Fruit fly (Drosophila melanogaster) whole organism, embryonic: Measurements from ENCODE around the gene upd1.

Experiments used
- ATbp ChIP-seq: fragments of 200-800 bp; sonication (Bioruptor generic); optimal IDR thresholded peaks from 2 replicates; lab custom pipeline; 2017; ENCODE audit warnings: missing biosample characterization, mild to moderate bottlenecking, missing genetic modification characterization, missing genetic modification reagents
- Bgb ChIP-seq: fragments of 200-800 bp; sonication (Bioruptor generic); IDR thresholded peaks from 2 replicates; pipeline ENCODE4 v1.3.6; 2022; ENCODE audit warnings: missing biosample characterization, missing genetic modification characterization; ENCODE audit not compliant: partially characterized antibody
- Blimp-1 ChIP-seq: fragments of 200-800 bp; sonication (Bioruptor generic); optimal IDR thresholded peaks from 3 replicates; lab custom pipeline; 2018; ENCODE audit warnings: missing biosample characterization, missing genetic modification characterization, mild to moderate bottlenecking, moderate library complexity, missing genetic modification reagents
- CG12299 ChIP-seq: fragments of 200-800 bp; sonication (Bioruptor generic); optimal IDR thresholded peaks from 2 replicates; lab custom pipeline; 2018; ENCODE audit warnings: missing biosample characterization, mild to moderate bottlenecking, missing genetic modification characterization
- CG13624 ChIP-seq: fragments of 200-800 bp; sonication (Bioruptor generic); optimal IDR thresholded peaks from 2 replicates; lab custom pipeline; 2016; ENCODE audit warnings: missing biosample characterization, missing genetic modification characterization
- CG17186 ChIP-seq: fragments of 200-800 bp; sonication (Bioruptor generic); optimal IDR thresholded peaks from 3 replicates; lab custom pipeline; 2017; ENCODE audit warnings: missing biosample characterization, missing genetic modification reagents, missing genetic modification characterization
- CG1792 ChIP-seq: fragments of 200-800 bp; sonication (Bioruptor generic); optimal IDR thresholded peaks from 2 replicates; lab custom pipeline; 2016; ENCODE audit warnings: missing biosample characterization, missing genetic modification characterization
- CG18476 ChIP-seq: fragments of 200-800 bp; sonication (Bioruptor generic); optimal IDR thresholded peaks from 2 replicates; lab custom pipeline; 2016; ENCODE audit warnings: missing biosample characterization, mild to moderate bottlenecking, missing genetic modification characterization
- CG18599 ChIP-seq: fragments of 200-800 bp; sonication (Bioruptor generic); optimal IDR thresholded peaks from 3 replicates; lab custom pipeline; 2017; ENCODE audit warnings: missing biosample characterization, missing genetic modification characterization, mild to moderate bottlenecking, moderate library complexity, missing genetic modification reagents
- CG32772 ChIP-seq: fragments of 200-800 bp; sonication (Bioruptor generic); IDR thresholded peaks from 2 replicates; pipeline ENCODE4 v1.3.6; 2022; ENCODE audit warnings: missing biosample characterization, missing genetic modification characterization
- CG4282 ChIP-seq: fragments of 200-800 bp; sonication (Bioruptor generic); optimal IDR thresholded peaks from 2 replicates; lab custom pipeline; 2016; ENCODE audit warnings: missing biosample characterization, missing genetic modification characterization
- CG4424 ChIP-seq: fragments of 200-800 bp; sonication (Bioruptor generic); optimal IDR thresholded peaks from 3 replicates; lab custom pipeline; 2016; ENCODE audit warnings: missing biosample characterization, missing genetic modification characterization
- CG6272 ChIP-seq: fragments of 200-800 bp; sonication (Bioruptor generic); IDR thresholded peaks from 2 replicates; pipeline ENCODE4 v1.3.6; 2022; ENCODE audit warnings: missing biosample characterization, missing genetic modification characterization
- CG7372 ChIP-seq: fragments of 200-800 bp; sonication (Bioruptor generic); IDR thresholded peaks from 2 replicates; pipeline ENCODE4 v1.3.6; 2022; ENCODE audit warnings: missing biosample characterization, missing genetic modification characterization
- CG7556 ChIP-seq: fragments of 200-800 bp; sonication (Bioruptor generic); optimal IDR thresholded peaks from 2 replicates; lab custom pipeline; 2017; ENCODE audit warnings: missing biosample characterization, mild to moderate bottlenecking, missing genetic modification characterization
- CG7839 ChIP-seq: fragments of 200-800 bp; sonication (Bioruptor generic); optimal IDR thresholded peaks from 3 replicates; lab custom pipeline; 2018; ENCODE audit warnings: missing biosample characterization, mild to moderate bottlenecking, missing genetic modification characterization, moderate library complexity
- CG8089 ChIP-seq: fragments of 200-800 bp; sonication (Bioruptor generic); optimal IDR thresholded peaks from 3 replicates; lab custom pipeline; 2016; ENCODE audit warnings: missing biosample characterization, missing genetic modification characterization
- Dbx ChIP-seq: fragments of 200-800 bp; sonication (Bioruptor generic); IDR thresholded peaks from 3 replicates; pipeline ENCODE4 v1.3.6; 2022; ENCODE audit warnings: missing biosample characterization, missing genetic modification characterization
- Doc2 ChIP-seq: fragments of 200-800 bp; sonication (Bioruptor generic); IDR thresholded peaks from 2 replicates; pipeline ENCODE4 v1.3.6; 2022; ENCODE audit warnings: missing biosample characterization, missing genetic modification characterization
- Dp ChIP-seq: fragments of 200-800 bp; sonication (Bioruptor generic); optimal IDR thresholded peaks from 2 replicates; lab custom pipeline; 2018; ENCODE audit warnings: missing biosample characterization, mild to moderate bottlenecking, missing genetic modification characterization, moderate library complexity
- Drgx ChIP-seq: fragments of 200-800 bp; sonication (Bioruptor generic); IDR thresholded peaks from 2 replicates; pipeline ENCODE4 v1.3.6; 2022; ENCODE audit warnings: missing biosample characterization, missing genetic modification characterization
- E2f2 ChIP-seq: fragments of 200-800 bp; sonication (Bioruptor generic); IDR thresholded peaks from 2 replicates; pipeline ENCODE4 v1.3.6; 2022; ENCODE audit warnings: missing biosample characterization, missing genetic modification characterization
- Ets65A ChIP-seq: fragments of 200-800 bp; sonication (Bioruptor generic); peaks from one replicate; lab custom pipeline; 2016; ENCODE audit warnings: missing biosample characterization, missing genetic modification characterization
- Hey ChIP-seq: fragments of 200-800 bp; sonication (Bioruptor generic); optimal IDR thresholded peaks from 3 replicates; lab custom pipeline; 2018; ENCODE audit warnings: missing biosample characterization, mild to moderate bottlenecking, missing genetic modification characterization
- MESR4 ChIP-seq: fragments of 200-800 bp; sonication (Bioruptor generic); optimal IDR thresholded peaks from 2 replicates; lab custom pipeline; 2018; ENCODE audit warnings: missing biosample characterization, mild to moderate bottlenecking, missing genetic modification characterization, moderate library complexity
- Meics ChIP-seq: fragments of 200-800 bp; sonication (Bioruptor generic); optimal IDR thresholded peaks from 2 replicates; lab custom pipeline; 2017; ENCODE audit warnings: missing biosample characterization, mild to moderate bottlenecking, missing genetic modification characterization
- Mrtf ChIP-seq: fragments of 200-800 bp; sonication (Bioruptor generic); IDR thresholded peaks from 3 replicates; pipeline ENCODE4 v1.3.6; 2022; ENCODE audit warnings: missing biosample characterization, missing genetic modification characterization
- Pdp1 ChIP-seq, 2 experiments: fragments of 200-800 bp; sonication (Bioruptor generic); optimal IDR thresholded peaks; 3 replicates each; lab custom pipeline; 2016; ENCODE audit warnings: missing biosample characterization in 2 of 2, missing genetic modification characterization in 2 of 2, mild to moderate bottlenecking in 1 of 2, moderate library complexity in 1 of 2
- Rfx ChIP-seq: fragments of 200-800 bp; sonication (Bioruptor generic); IDR thresholded peaks from 2 replicates; pipeline ENCODE4 v1.3.6; 2022; ENCODE audit warnings: missing biosample characterization, missing genetic modification characterization
- Taf1 ChIP-seq: fragments of 200-800 bp; sonication (Bioruptor generic); IDR thresholded peaks from 2 replicates; pipeline ENCODE4 v1.3.6; 2022; ENCODE audit warnings: missing biosample characterization, missing genetic modification characterization
- bcd ChIP-seq: fragments of 200-800 bp; sonication (Bioruptor generic); optimal IDR thresholded peaks from 2 replicates; lab custom pipeline; 2017; ENCODE audit warnings: missing biosample characterization, mild to moderate bottlenecking, missing genetic modification characterization
- btn ChIP-seq: fragments of 200-800 bp; sonication (Bioruptor generic); optimal IDR thresholded peaks from 2 replicates; lab custom pipeline; 2016; ENCODE audit warnings: missing biosample characterization, missing genetic modification characterization
- dan ChIP-seq: fragments of 200-800 bp; sonication (Bioruptor generic); IDR thresholded peaks from 2 replicates; pipeline ENCODE4 v1.3.6; 2022; ENCODE audit warnings: missing biosample characterization, missing genetic modification characterization
- dmrt99B ChIP-seq: fragments of 200-800 bp; sonication (Bioruptor generic); optimal IDR thresholded peaks from 2 replicates; lab custom pipeline; 2018; ENCODE audit warnings: missing biosample characterization, mild to moderate bottlenecking, missing genetic modification characterization, moderate library complexity
- dysf ChIP-seq: fragments of 200-800 bp; sonication (Bioruptor generic); IDR thresholded peaks from 3 replicates; pipeline ENCODE4 v1.3.6; 2022; ENCODE audit warnings: missing biosample characterization, missing genetic modification characterization
- fd96Cb ChIP-seq: fragments of 200-800 bp; sonication (Bioruptor generic); optimal IDR thresholded peaks from 2 replicates; lab custom pipeline; 2018; ENCODE audit warnings: missing biosample characterization, mild to moderate bottlenecking, missing genetic modification characterization, moderate library complexity
- kni ChIP-seq: fragments of 200-800 bp; sonication (Bioruptor generic); optimal IDR thresholded peaks from 3 replicates; lab custom pipeline; 2017; ENCODE audit warnings: mild to moderate bottlenecking, missing biosample characterization, missing genetic modification reagents, missing genetic modification characterization
- lola ChIP-seq, 3 experiments: fragments of >200 bp in 2 of 3; fragments of 200-800 bp in 1 of 3; sonication (Bioruptor generic) in 1 of 3; optimal IDR thresholded peaks; 2 replicates each; lab custom pipeline; 2017 to 2019; ENCODE audit warnings: missing biosample characterization in 3 of 3, missing genetic modification characterization in 3 of 3, mild to moderate bottlenecking in 1 of 3, moderate library complexity in 1 of 3
- lov ChIP-seq, 2 experiments: fragments of 200-800 bp in 1 of 2; fragments of >200 bp in 1 of 2; sonication (Bioruptor generic) in 1 of 2; IDR thresholded peaks in 1 of 2; optimal IDR thresholded peaks in 1 of 2; 2 replicates in 1 of 2; 3 replicates in 1 of 2; pipeline versions ENCODE4 v1.3.6 to Lab custom; 2017 to 2022; ENCODE audit warnings: missing biosample characterization in 1 of 2, missing genetic modification characterization in 1 of 2
- onecut ChIP-seq: fragments of 200-800 bp; sonication (Bioruptor generic); IDR thresholded peaks from 2 replicates; pipeline ENCODE4 v1.3.6; 2022; ENCODE audit warnings: missing biosample characterization, missing genetic modification characterization
- otp ChIP-seq: fragments of 200-800 bp; sonication (Bioruptor generic); IDR thresholded peaks from 3 replicates; pipeline ENCODE4, ENCODE4 v1.3.6; 2022; ENCODE audit warnings: missing biosample characterization, missing genetic modification characterization
- pan ChIP-seq, 4 experiments: fragments of >200 bp in 3 of 4; fragments of 200-800 bp in 1 of 4; sonication (Bioruptor generic) in 1 of 4; optimal IDR thresholded peaks in 3 of 4; IDR thresholded peaks in 1 of 4; 2 replicates each; pipeline versions ENCODE4 v1.3.6 to Lab custom; 2017 to 2022; ENCODE audit warnings: missing biosample characterization in 2 of 4, missing genetic modification characterization in 2 of 4, mixed read lengths in 1 of 4
- prd ChIP-seq, 3 experiments: fragments of >200 bp in 2 of 3; fragments of 200-800 bp in 1 of 3; sonication (Bioruptor generic) in 1 of 3; optimal IDR thresholded peaks in 2 of 3; IDR thresholded peaks in 1 of 3; 2 replicates in 2 of 3; 3 replicates in 1 of 3; pipeline versions ENCODE4 v1.3.6 to Lab custom; 2017 to 2022; ENCODE audit warnings: missing biosample characterization in 1 of 3, missing genetic modification characterization in 1 of 3
- run ChIP-seq: fragments of 200-800 bp; sonication (Bioruptor generic); optimal IDR thresholded peaks from 3 replicates; lab custom pipeline; 2018; ENCODE audit warnings: missing biosample characterization, mild to moderate bottlenecking, missing genetic modification characterization
- salm ChIP-seq: fragments of 200-800 bp; sonication (Bioruptor generic); optimal IDR thresholded peaks from 2 replicates; lab custom pipeline; 2018; ENCODE audit warnings: missing biosample characterization, mild to moderate bottlenecking, missing genetic modification characterization
- sens ChIP-seq: fragments of 200-800 bp; sonication (Bioruptor generic); peaks from one replicate; lab custom pipeline; 2016; ENCODE audit warnings: missing biosample characterization, missing genetic modification characterization
- sisA ChIP-seq: fragments of 200-800 bp; sonication (Bioruptor generic); IDR thresholded peaks from 2 replicates; pipeline ENCODE4 v1.3.6; 2022; ENCODE audit warnings: missing biosample characterization, missing genetic modification characterization
- tgo ChIP-seq: fragments of 200-800 bp; sonication (Bioruptor generic); IDR thresholded peaks from 3 replicates; pipeline ENCODE4 v1.3.6; 2022; ENCODE audit warnings: missing biosample characterization, missing genetic modification characterization
- trh ChIP-seq: fragments of 200-800 bp; sonication (Bioruptor generic); optimal IDR thresholded peaks from 2 replicates; lab custom pipeline; 2016; ENCODE audit warnings: missing biosample characterization, missing genetic modification characterization

upd1 gene

DNA sequence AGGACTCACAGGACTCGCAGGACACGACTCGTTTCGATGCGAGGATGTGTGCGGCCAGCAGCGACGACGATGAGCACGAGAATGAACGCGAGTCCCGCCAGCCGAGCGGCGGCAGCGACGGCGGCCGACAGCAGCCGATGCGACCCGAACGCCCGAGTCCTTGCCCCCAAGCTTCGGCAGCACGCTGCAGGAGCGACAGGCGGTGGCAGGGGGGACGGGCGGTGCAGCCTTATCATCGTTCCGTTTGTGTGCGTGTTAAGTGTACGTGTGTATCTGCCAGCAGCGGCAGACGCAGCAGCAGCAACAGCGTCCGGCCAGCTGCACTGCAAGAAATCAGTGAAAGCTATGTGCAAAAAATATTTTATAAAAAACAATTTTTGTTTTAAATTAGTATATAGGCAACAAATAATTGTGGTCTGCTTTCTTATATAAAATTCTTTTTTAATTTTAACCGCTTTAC is 47.1 kb upstream of the upd1 start, which contains the start of gene kairos (continued):
- TF ChIP-seq prd (optimal IDR thresholded peaks at IDR 0.05; lab: Kevin White, UChicago) (no peak), prd (GFP tag; IDR thresholded peaks at IDR 0.05; lab: Robert Waterston, UW) (peak; percentile 49; the same call in 2 of the 3 replicates), pan (optimal IDR thresholded peaks at IDR 0.05; lab: Kevin White, UChicago) (no peak), pan (GFP tag; optimal IDR thresholded peaks at IDR 0.05 in 1 of 2, IDR thresholded peaks at IDR 0.05 in 1 of 2) (peak in 1 of 2 experiments; percentile 61), Ets65A (GFP tag; lab: Kevin White, UChicago) (peak; percentile 4), CG32772 (GFP tag; lab: Robert Waterston, UW) (peak; percentile 16; the same call in 1 of the 2 replicates), CG8089 (GFP tag; lab: Kevin White, UChicago) (no peak), CG7556 (GFP tag; lab: Kevin White, UChicago) (no peak), E2f2 (GFP tag; lab: Robert Waterston, UW) (no peak), Drgx (GFP tag; lab: Robert Waterston, UW) (0 out of 2 replicates have a peak, but pooled peaks have one; percentile 24), Taf1 (GFP tag; lab: Robert Waterston, UW) (no peak), Rfx (0 out of 2 replicates have a peak, but pooled peaks have one; percentile 27), CG7839 (peak; percentile 37), btn (GFP tag; lab: Kevin White, UChicago) (no peak), ATbp (GFP tag; lab: Kevin White, UChicago) (no peak), bcd (peak; percentile 19), dmrt99B (tag; lab: Kevin White, UChicago) (peak; percentile 40), CG4424 (GFP tag; lab: Kevin White, UChicago) (peak; percentile 36), fd96Cb (peak; percentile 32), Hey (tag; lab: Kevin White, UChicago) (no peak), tgo (GFP tag; lab: Robert Waterston, UW) (peak; percentile 46; the same call in 2 of the 3 replicates), Mrtf (GFP tag; lab: Robert Waterston, UW) (0 out of 3 replicates have a peak, but pooled peaks have one; percentile 17), run (tag; lab: Kevin White, UChicago) (no peak), dysf (GFP tag; lab: Robert Waterston, UW) (peak; percentile 50), Dbx (GFP tag; lab: Robert Waterston, UW) (no peak), lola (GFP tag; optimal IDR thresholded peaks at IDR 0.05; lab: Kevin White, UChicago) (no peak), CG13624 (GFP tag; lab: Kevin White, UChicago) (no peak), CG18476 (GFP tag; lab: Kevin White, UChicago) (no peak), CG6272 (GFP tag; lab: Robert Waterston, UW) (0 out of 2 replicates have a peak, but pooled peaks have one; percentile 21), CG17186 (GFP tag; lab: Kevin White, UChicago) (no peak), trh (no peak), CG12299 (tag; lab: Kevin White, UChicago) (no peak), sens (peak; percentile 58), CG7372 (GFP tag; lab: Robert Waterston, UW) (peak; percentile 23; the same call in 1 of the 2 replicates), CG18599 (peak; percentile 62), CG4282 (no peak), otp (GFP tag; lab: Robert Waterston, UW) (no peak), Doc2 (GFP tag; lab: Robert Waterston, UW) (no peak), Bgb (GFP tag; lab: Robert Waterston, UW) (no peak), MESR4 (GFP tag; lab: Kevin White, UChicago) (no peak), Pdp1 (GFP tag; optimal IDR thresholded peaks at IDR 0.05; lab: Kevin White, UChicago) (no peak), Meics (GFP tag; lab: Kevin White, UChicago) (peak; percentile 26), sisA (peak; percentile 53; the same call in 1 of the 2 replicates), lov (optimal IDR thresholded peaks at IDR 0.05; lab: Kevin White, UChicago) (no peak), lov (GFP tag; IDR thresholded peaks at IDR 0.05; lab: Robert Waterston, UW) (no peak), onecut (no peak), salm (no peak), CG1792 (no peak), Blimp-1 (GFP tag; lab: Kevin White, UChicago) (peak; percentile 25), dan (GFP tag; lab: Robert Waterston, UW) (no peak), Dp (GFP tag; lab: Kevin White, UChicago) (no peak), kni (GFP tag; lab: Kevin White, UChicago) (no peak)
